Worm (Caenorhabditis elegans) whole organism, L4 larva: ENCODE measurements around the gene Y94H6A.3.

Source experiments
- F37D6.2 ChIP-seq: sonication (generic microtip); optimal IDR thresholded peaks from 2 replicates; lab custom pipeline; 2016; ENCODE audit warnings: mild to moderate bottlenecking, missing genetic modification characterization, missing compliant biosample characterization
- R02D3.7 ChIP-seq: fragments of 150-350 bp; sonication (generic microtip); optimal IDR thresholded peaks from 3 replicates; lab custom pipeline; 2014; ENCODE audit warnings: missing biosample characterization, missing genetic modification characterization
- T20F7.1 ChIP-seq: fragments of 200-800 bp; sonication (Bioruptor generic); optimal IDR thresholded peaks from 2 replicates; lab custom pipeline; 2018; ENCODE audit warnings: mild to moderate bottlenecking, missing genetic modification characterization, missing compliant biosample characterization
- T26A8.4 ChIP-seq: fragments of 200-800 bp; sonication (Bioruptor generic); IDR thresholded peaks from 2 replicates; pipeline ENCODE4 v1.3.6; 2022; ENCODE audit warnings: missing genetic modification characterization, missing compliant biosample characterization
- Y48G9A.11 ChIP-seq: fragments of 200-800 bp; sonication (Bioruptor generic); IDR thresholded peaks from 2 replicates; pipeline ENCODE4 v1.3.6; 2022; ENCODE audit warnings: missing genetic modification reagents, missing genetic modification characterization, missing compliant biosample characterization
- Y75B8A.6 ChIP-seq: fragments of 200-800 bp; sonication (Bioruptor generic); IDR thresholded peaks from 2 replicates; pipeline ENCODE4 v1.3.6; 2022; ENCODE audit warnings: missing genetic modification reagents, missing genetic modification characterization, missing compliant biosample characterization
- aha-1 ChIP-seq: fragments of 150-350 bp; peaks from one replicate; lab custom pipeline; 2014; ENCODE audit warnings: missing biosample characterization, missing genetic modification characterization
- ceh-20 ChIP-seq: fragments of 200-800 bp; sonication (Bioruptor generic); IDR thresholded peaks from 2 replicates; pipeline ENCODE4 v1.3.6; 2022; ENCODE audit warnings: missing genetic modification reagents, missing genetic modification characterization, missing compliant biosample characterization
- ceh-62 ChIP-seq: sonication (generic microtip); optimal IDR thresholded peaks from 2 replicates; lab custom pipeline; 2017; ENCODE audit warnings: missing biosample characterization, missing genetic modification characterization
- ceh-82 ChIP-seq: sonication (generic microtip); optimal IDR thresholded peaks from 2 replicates; lab custom pipeline; 2017; ENCODE audit warnings: missing biosample characterization, missing genetic modification characterization
- ces-1 ChIP-seq: fragments of 150-350 bp; sonication (generic microtip); optimal IDR thresholded peaks from 4 replicates; lab custom pipeline; 2014; ENCODE audit warnings: missing biosample characterization, missing genetic modification reagents, missing genetic modification characterization
- cey-2 ChIP-seq: sonication (generic microtip); optimal IDR thresholded peaks from 3 replicates; lab custom pipeline; 2017; ENCODE audit warnings: missing genetic modification characterization, mild to moderate bottlenecking, missing compliant biosample characterization, antibody characterized with exemption, borderline replicate concordance; ENCODE audit not compliant: insufficient read depth
- daf-12 ChIP-seq: fragments of 150-350 bp; optimal IDR thresholded peaks from 2 replicates; lab custom pipeline; 2014; ENCODE audit warnings: missing biosample characterization, missing genetic modification reagents, missing genetic modification characterization
- daf-16 ChIP-seq, 3 experiments: sonication (generic microtip); optimal IDR thresholded peaks; 2 replicates each; lab custom pipeline; 2016 to 2017; ENCODE audit warnings: missing genetic modification characterization in 3 of 3, missing genetic modification reagents in 3 of 3, mild to moderate bottlenecking in 2 of 3, missing compliant biosample characterization in 2 of 3, missing biosample characterization in 1 of 3, moderate library complexity in 1 of 3
- daf-19 ChIP-seq: fragments of 200-800 bp; sonication (Bioruptor generic); conservative IDR thresholded peaks from 2 replicates; pipeline ENCODE4 v1.3.6; 2022; ENCODE audit warnings: missing genetic modification characterization, missing compliant biosample characterization
- dpl-1 ChIP-seq: fragments of 150-350 bp; optimal IDR thresholded peaks from 2 replicates; lab custom pipeline; 2014; ENCODE audit warnings: missing biosample characterization, missing genetic modification reagents, missing genetic modification characterization
- dve-1 ChIP-seq: sonication (generic microtip); optimal IDR thresholded peaks from 2 replicates; lab custom pipeline; 2017; ENCODE audit warnings: antibody characterized with exemption, mild to moderate bottlenecking, missing genetic modification characterization, missing compliant biosample characterization; ENCODE audit not compliant: insufficient read depth
- hlh-11 ChIP-seq: fragments of 200-800 bp; sonication (Bioruptor generic); optimal IDR thresholded peaks from 2 replicates; lab custom pipeline; 2018; ENCODE audit warnings: mild to moderate bottlenecking, missing genetic modification characterization, missing compliant biosample characterization
- jun-1 ChIP-seq: fragments of 150-350 bp; optimal IDR thresholded peaks from 2 replicates; lab custom pipeline; 2014; ENCODE audit warnings: missing biosample characterization, missing genetic modification reagents, missing genetic modification characterization
- lim-7 ChIP-seq: fragments of 200-800 bp; sonication (Bioruptor generic); IDR thresholded peaks from 2 replicates; pipeline ENCODE4 v1.3.6; 2022; ENCODE audit warnings: missing genetic modification characterization, missing compliant biosample characterization
- lin-1 ChIP-seq: fragments of 200-800 bp; sonication (Bioruptor generic); IDR thresholded peaks from 2 replicates; pipeline ENCODE4 v1.3.6; 2022; ENCODE audit warnings: missing genetic modification reagents, missing genetic modification characterization, missing compliant biosample characterization
- lin-13 ChIP-seq: fragments of 150-350 bp; optimal IDR thresholded peaks from 2 replicates; lab custom pipeline; 2014; ENCODE audit warnings: missing biosample characterization, missing genetic modification reagents, missing genetic modification characterization
- lin-38 ChIP-seq: fragments of 200-800 bp; sonication (Bioruptor generic); IDR thresholded peaks from 2 replicates; pipeline ENCODE4 v1.3.6; 2022; ENCODE audit warnings: missing genetic modification reagents, missing genetic modification characterization, missing compliant biosample characterization
- lin-39 ChIP-seq: fragments of 150-350 bp; optimal IDR thresholded peaks from 2 replicates; lab custom pipeline; 2014; ENCODE audit warnings: missing biosample characterization, missing genetic modification reagents, missing genetic modification characterization
- madf-5 ChIP-seq, 2 experiments: fragments of 200-800 bp; sonication (Bioruptor generic); IDR thresholded peaks; 2 replicates each; pipeline ENCODE4 v1.3.6; 2022; ENCODE audit warnings: missing compliant biosample characterization in 2 of 2, missing genetic modification characterization in 2 of 2
- mes-2 ChIP-seq: sonication (generic microtip); optimal IDR thresholded peaks from 2 replicates; lab custom pipeline; 2016; ENCODE audit warnings: missing genotype, mild to moderate bottlenecking, missing genetic modification characterization, missing compliant biosample characterization; ENCODE audit not compliant: poor library complexity, severe bottlenecking
- mxl-2 ChIP-seq: fragments of 200-800 bp; sonication (Bioruptor generic); conservative IDR thresholded peaks from 2 replicates; pipeline ENCODE4 v1.3.6; 2022; ENCODE audit warnings: missing genetic modification reagents, missing genetic modification characterization, missing compliant biosample characterization
- mxl-3 ChIP-seq: fragments of 200-800 bp; sonication (Bioruptor generic); optimal IDR thresholded peaks from 2 replicates; lab custom pipeline; 2018; ENCODE audit warnings: mild to moderate bottlenecking, missing genetic modification characterization, missing compliant biosample characterization
- nhr-102 ChIP-seq: sonication (generic microtip); optimal IDR thresholded peaks from 2 replicates; lab custom pipeline; 2016; ENCODE audit warnings: mild to moderate bottlenecking, missing genetic modification characterization, moderate library complexity, missing compliant biosample characterization
- nhr-11 ChIP-seq: fragments of 150-350 bp; optimal IDR thresholded peaks from 2 replicates; lab custom pipeline; 2014; ENCODE audit warnings: missing biosample characterization, missing genetic modification characterization
- nhr-237 ChIP-seq: sonication (generic microtip); optimal IDR thresholded peaks from 2 replicates; lab custom pipeline; 2017; ENCODE audit warnings: missing biosample characterization, missing genetic modification characterization
- nhr-28 ChIP-seq: fragments of 150-350 bp; optimal IDR thresholded peaks from 2 replicates; lab custom pipeline; 2014; ENCODE audit warnings: missing biosample characterization, missing genetic modification characterization
- nhr-41 ChIP-seq: fragments of 200-800 bp; sonication (Bioruptor generic); IDR thresholded peaks from 2 replicates; pipeline ENCODE4 v1.3.6; 2022; ENCODE audit warnings: missing genetic modification reagents, missing genetic modification characterization, missing compliant biosample characterization
- nhr-48 ChIP-seq: sonication (generic microtip); optimal IDR thresholded peaks from 2 replicates; lab custom pipeline; 2016; ENCODE audit warnings: mild to moderate bottlenecking, missing genetic modification characterization, missing compliant biosample characterization
- nhr-76 ChIP-seq: fragments of 150-350 bp; optimal IDR thresholded peaks from 2 replicates; lab custom pipeline; 2014; ENCODE audit warnings: missing biosample characterization, missing genetic modification characterization
- nhr-77 ChIP-seq: fragments of 150-350 bp; optimal IDR thresholded peaks from 2 replicates; lab custom pipeline; 2014; ENCODE audit warnings: missing biosample characterization, missing genetic modification characterization
- pha-4 ChIP-seq, 2 experiments: fragments of 150-350 bp in 1 of 2; fragments of 200-800 bp in 1 of 2; sonication (Bioruptor generic) in 1 of 2; IDR thresholded peaks in 1 of 2; optimal IDR thresholded peaks in 1 of 2; 2 replicates each; pipeline versions ENCODE4 v1.3.6 to Lab custom; 2014 to 2022; ENCODE audit warnings: missing genetic modification characterization in 2 of 2, missing genetic modification reagents in 2 of 2, missing biosample characterization in 1 of 2, missing compliant biosample characterization in 1 of 2
- sdz-12 ChIP-seq: fragments of 200-800 bp; sonication (Bioruptor generic); optimal IDR thresholded peaks from 2 replicates; lab custom pipeline; 2018; ENCODE audit warnings: mild to moderate bottlenecking, missing genetic modification characterization, missing compliant biosample characterization
- set-16 ChIP-seq: fragments of 200-800 bp; sonication (Bioruptor generic); IDR thresholded peaks from 2 replicates; pipeline ENCODE4 v1.3.6; 2022; ENCODE audit warnings: missing genetic modification reagents, missing genetic modification characterization, missing compliant biosample characterization
- skn-1 ChIP-seq: fragments of 150-350 bp; optimal IDR thresholded peaks from 2 replicates; lab custom pipeline; 2014; ENCODE audit warnings: missing biosample characterization, missing genetic modification characterization
- snpc-1.2 ChIP-seq: fragments of 200-800 bp; sonication (Bioruptor generic); IDR thresholded peaks from 2 replicates; pipeline ENCODE4 v1.3.6; 2022; ENCODE audit warnings: missing genetic modification reagents, missing genetic modification characterization, missing compliant biosample characterization
- spr-1 ChIP-seq: sonication (generic microtip); optimal IDR thresholded peaks from 2 replicates; lab custom pipeline; 2016; ENCODE audit warnings: mild to moderate bottlenecking, missing genetic modification characterization, missing compliant biosample characterization
- spr-3 ChIP-seq: fragments of 200-800 bp; sonication (Bioruptor generic); optimal IDR thresholded peaks from 2 replicates; lab custom pipeline; 2018; ENCODE audit warnings: mild to moderate bottlenecking, missing genetic modification characterization, missing compliant biosample characterization
- unc-130 ChIP-seq: sonication (generic microtip); optimal IDR thresholded peaks from 2 replicates; lab custom pipeline; 2016; ENCODE audit warnings: missing genetic modification reagents, missing genetic modification characterization, missing compliant biosample characterization
- unc-39 ChIP-seq: sonication (generic microtip); optimal IDR thresholded peaks from 2 replicates; lab custom pipeline; 2017; ENCODE audit warnings: missing biosample characterization, missing genetic modification characterization
- unc-62 ChIP-seq, 3 experiments: fragments of 150-350 bp in 1 of 3; sonication (generic microtip); optimal IDR thresholded peaks in 2 of 3; peaks in 1 of 3; 1 replicate in 1 of 3; 2 replicates in 2 of 3; lab custom pipeline; 2014 to 2017; ENCODE audit warnings: missing biosample characterization in 3 of 3, missing genetic modification characterization in 3 of 3, missing genetic modification reagents in 3 of 3, missing genotype in 1 of 3
- zag-1 ChIP-seq: fragments of 150-350 bp; optimal IDR thresholded peaks from 2 replicates; lab custom pipeline; 2014; ENCODE audit warnings: missing biosample characterization, missing genetic modification characterization
- zfp-2 ChIP-seq: sonication (generic microtip); optimal IDR thresholded peaks from 2 replicates; lab custom pipeline; 2016; ENCODE audit warnings: mild to moderate bottlenecking, missing genetic modification characterization, missing compliant biosample characterization
- ztf-11 ChIP-seq: fragments of 150-350 bp; optimal IDR thresholded peaks from 2 replicates; lab custom pipeline; 2014; ENCODE audit warnings: missing biosample characterization, missing genetic modification characterization

Y94H6A.3 gene

DNA sequence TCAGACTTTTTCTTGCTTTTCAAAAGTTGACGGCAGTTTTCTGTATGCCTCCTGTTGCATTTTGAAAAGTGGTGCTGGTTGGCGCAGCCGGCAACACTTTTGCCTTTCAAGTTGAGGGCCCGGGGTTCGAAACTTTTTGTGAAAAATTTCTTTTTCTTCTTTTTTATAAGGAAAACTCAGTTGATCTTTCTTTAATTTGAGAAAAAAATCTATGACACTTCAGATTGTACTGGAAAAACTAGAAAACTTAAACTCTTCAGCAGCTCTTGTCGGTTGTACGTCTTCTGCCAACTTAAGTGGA is 11.5 kb upstream of the Y94H6A.3 start (continued):
- peak; percentile 21 for TF ChIP-seq T20F7.1 (GFP tag; lab: Kevin White, UChicago)
- no peak for TF ChIP-seq ceh-20
- no peak for TF ChIP-seq dpl-1 (GFP tag; lab: Kevin White, UChicago)
- peak; percentile 86 for TF ChIP-seq lim-7
- TF ChIP-seq jun-1 (tag; lab: Kevin White, UChicago): no peak
- no peak for TF ChIP-seq nhr-102
- no peak for TF ChIP-seq lin-13 (GFP tag; lab: Kevin White, UChicago)
- TF ChIP-seq spr-1 (tag; lab: Kevin White, UChicago): no peak
- TF ChIP-seq hlh-11: no peak
- TF ChIP-seq nhr-48 (tag; lab: Kevin White, UChicago): no peak
- no peak for TF ChIP-seq dve-1
- TF ChIP-seq nhr-77 (tag; lab: Kevin White, UChicago): no peak
- peak; percentile 9 for TF ChIP-seq aha-1
- TF ChIP-seq nhr-237: no peak
- TF ChIP-seq zfp-2: no peak
- peak; percentile 60; the same call in 1 of the 2 replicates for TF ChIP-seq Y48G9A.11 (GFP tag; lab: Robert Waterston, UW)
- TF ChIP-seq snpc-1.2 (GFP tag; lab: Robert Waterston, UW): 0 out of 2 replicates have a peak, but pooled peaks have one; percentile 54
- TF ChIP-seq mxl-2 (GFP tag; lab: Robert Waterston, UW): no peak
- TF ChIP-seq nhr-28 (tag; lab: Kevin White, UChicago): no peak
- 0 out of 2 replicates have a peak, but pooled peaks have one; percentile 10 for TF ChIP-seq lin-1 (GFP tag; lab: Robert Waterston, UW)
- TF ChIP-seq skn-1 (tag; lab: Kevin White, UChicago): no peak
- no peak for TF ChIP-seq unc-39
- TF ChIP-seq nhr-41 (GFP tag; lab: Robert Waterston, UW): no peak

ce11 chrIV:2665388-2665978 is 10.8 kb upstream of the Y94H6A.3 start:
- TF ChIP-seq nhr-11 (tag; lab: Kevin White, UChicago) (peak; percentile 2), ceh-62 (no peak), cey-2 (tag; lab: Kevin White, UChicago) (no peak), mes-2 (peak; percentile 58), nhr-77 (tag; lab: Kevin White, UChicago) (no peak), Y75B8A.6 (no peak), madf-5 (GFP tag; IDR thresholded peaks at IDR 0.05; lab: Robert Waterston, UW) (no peak), daf-16 (GFP tag; optimal IDR thresholded peaks at IDR 0.05; lab: Kevin White, UChicago) (peak; percentile 63 to 67), daf-16 (tag; optimal IDR thresholded peaks at IDR 0.05; lab: Kevin White, UChicago) (no peak), ztf-11 (tag; lab: Kevin White, UChicago) (no peak), spr-3 (GFP tag; lab: Kevin White, UChicago) (peak; percentile 29), pha-4 (GFP tag; IDR thresholded peaks at IDR 0.05; lab: Robert Waterston, UW) (peak; percentile 68; the same call in 1 of the 2 replicates), pha-4 (tag; optimal IDR thresholded peaks at IDR 0.05; lab: Kevin White, UChicago) (no peak), mxl-3 (GFP tag; lab: Kevin White, UChicago) (peak; percentile 40), dve-1 (no peak), hlh-11 (peak; percentile 40), nhr-48 (tag; lab: Kevin White, UChicago) (no peak), ceh-82 (tag; lab: Kevin White, UChicago) (no peak), sdz-12 (GFP tag; lab: Kevin White, UChicago) (no peak), unc-130 (GFP tag; lab: Kevin White, UChicago) (no peak), set-16 (no peak), zag-1 (tag; lab: Kevin White, UChicago) (no peak), jun-1 (tag; lab: Kevin White, UChicago) (no peak), R02D3.7 (tag; lab: Kevin White, UChicago) (no peak), T26A8.4 (no peak), lin-39 (no peak), nhr-76 (tag; lab: Kevin White, UChicago) (no peak), ces-1 (GFP tag; lab: Kevin White, UChicago) (no peak), unc-62 (GFP tag; optimal IDR thresholded peaks at IDR 0.05 in 1 of 2; lab: Kevin White, UChicago) (peak in 1 of 2 experiments; percentile 91), unc-62 (tag; optimal IDR thresholded peaks at IDR 0.05; lab: Kevin White, UChicago) (no peak), daf-12 (tag; lab: Kevin White, UChicago) (no peak), lin-38 (GFP tag; lab: Robert Waterston, UW) (peak; percentile 74), daf-19 (GFP tag; lab: Robert Waterston, UW) (no peak), lim-7 (peak; percentile 80), F37D6.2 (no peak)
